Fruit fly (Drosophila melanogaster) whole organism, embryonic: Measurements from ENCODE around the gene CG31223.
A peak's percentile ranks its signal among the peaks of the same experiment; 100 is the strongest.

Source experiments
- Abd-B ChIP-seq: fragments of 200-800 bp; sonication (Bioruptor generic); optimal IDR thresholded peaks from 2 replicates; lab custom pipeline; 2018; ENCODE audit warnings: missing biosample characterization, mild to moderate bottlenecking, missing genetic modification characterization, moderate library complexity
- Awh ChIP-seq: fragments of 200-800 bp; sonication (Bioruptor generic); IDR thresholded peaks from 2 replicates; pipeline ENCODE4, ENCODE4 v1.3.6; 2022; ENCODE audit warnings: missing biosample characterization, missing genetic modification characterization
- B-H2 ChIP-seq: fragments of 200-800 bp; sonication (Bioruptor generic); optimal IDR thresholded peaks from 2 replicates; lab custom pipeline; 2018; ENCODE audit warnings: missing biosample characterization, mild to moderate bottlenecking, missing genetic modification characterization
- CG12236 ChIP-seq: fragments of 200-800 bp; sonication (Bioruptor generic); optimal IDR thresholded peaks from 2 replicates; lab custom pipeline; 2016; ENCODE audit warnings: missing biosample characterization, missing genetic modification characterization
- CG12391 ChIP-seq: fragments of 200-800 bp; sonication (Bioruptor generic); optimal IDR thresholded peaks from 3 replicates; lab custom pipeline; 2018; ENCODE audit warnings: missing biosample characterization, mild to moderate bottlenecking, missing genetic modification characterization, moderate library complexity
- CG13287 ChIP-seq: fragments of 200-800 bp; sonication (Bioruptor generic); IDR thresholded peaks from 2 replicates; pipeline ENCODE4 v1.3.6; 2022; ENCODE audit warnings: missing biosample characterization, missing genetic modification characterization; ENCODE audit not compliant: partially characterized antibody
- CG15011 ChIP-seq: fragments of 200-800 bp; sonication (Bioruptor generic); optimal IDR thresholded peaks from 3 replicates; lab custom pipeline; 2018; ENCODE audit warnings: missing biosample characterization, mild to moderate bottlenecking, missing genetic modification characterization
- CG15479 ChIP-seq: fragments of 200-800 bp; sonication (Bioruptor generic); optimal IDR thresholded peaks from 3 replicates; lab custom pipeline; 2019; ENCODE audit warnings: missing biosample characterization, mild to moderate bottlenecking, missing genetic modification characterization, moderate library complexity
- CG1603 ChIP-seq: fragments of 200-800 bp; sonication (Bioruptor generic); optimal IDR thresholded peaks from 2 replicates; lab custom pipeline; 2019; ENCODE audit warnings: missing biosample characterization, mild to moderate bottlenecking, missing genetic modification characterization, moderate library complexity
- CG1792 ChIP-seq: fragments of 200-800 bp; sonication (Bioruptor generic); optimal IDR thresholded peaks from 2 replicates; lab custom pipeline; 2016; ENCODE audit warnings: missing biosample characterization, missing genetic modification characterization
- CG18011 ChIP-seq: fragments of 200-800 bp; sonication (Bioruptor generic); optimal IDR thresholded peaks from 2 replicates; lab custom pipeline; 2017; ENCODE audit warnings: missing biosample characterization, missing genetic modification characterization, mild to moderate bottlenecking, moderate library complexity, missing genotype
- CG18619 ChIP-seq: fragments of 200-800 bp; sonication (Bioruptor generic); optimal IDR thresholded peaks from 3 replicates; lab custom pipeline; 2017; ENCODE audit warnings: missing biosample characterization, mild to moderate bottlenecking, missing genetic modification characterization
- CG2678 ChIP-seq: fragments of 200-800 bp; sonication (Bioruptor generic); optimal IDR thresholded peaks from 3 replicates; lab custom pipeline; 2019; ENCODE audit warnings: missing biosample characterization, mild to moderate bottlenecking, missing genetic modification characterization, moderate library complexity
- CG3163 ChIP-seq: fragments of 200-800 bp; sonication (Bioruptor generic); optimal IDR thresholded peaks from 3 replicates; lab custom pipeline; 2016; ENCODE audit warnings: missing biosample characterization, missing genetic modification characterization
- CG32772 ChIP-seq: fragments of 200-800 bp; sonication (Bioruptor generic); IDR thresholded peaks from 2 replicates; pipeline ENCODE4 v1.3.6; 2022; ENCODE audit warnings: missing biosample characterization, missing genetic modification characterization
- CG3281 ChIP-seq: fragments of 200-800 bp; sonication (Bioruptor generic); optimal IDR thresholded peaks from 3 replicates; lab custom pipeline; 2017; ENCODE audit warnings: missing biosample characterization, mild to moderate bottlenecking, missing genetic modification characterization
- CG4404 ChIP-seq: fragments of 200-800 bp; sonication (Bioruptor generic); IDR thresholded peaks from 2 replicates; pipeline ENCODE4 v1.3.6; 2022; ENCODE audit warnings: missing biosample characterization, missing genetic modification characterization
- CG6765 ChIP-seq: fragments of 200-800 bp; sonication (Bioruptor generic); optimal IDR thresholded peaks from 3 replicates; lab custom pipeline; 2017; ENCODE audit warnings: missing biosample characterization, mild to moderate bottlenecking, missing genetic modification characterization
- CG6854 ChIP-seq: fragments of 200-800 bp; sonication (Bioruptor generic); optimal IDR thresholded peaks from 3 replicates; lab custom pipeline; 2017; ENCODE audit warnings: missing biosample characterization, mild to moderate bottlenecking, missing genetic modification characterization
- CG7357 ChIP-seq: fragments of 200-800 bp; sonication (Bioruptor generic); IDR thresholded peaks from 3 replicates; pipeline ENCODE4 v1.3.6; 2022; ENCODE audit warnings: missing biosample characterization, missing genetic modification characterization
- CG8089 ChIP-seq: fragments of 200-800 bp; sonication (Bioruptor generic); optimal IDR thresholded peaks from 3 replicates; lab custom pipeline; 2016; ENCODE audit warnings: missing biosample characterization, missing genetic modification characterization
- CG9932 ChIP-seq: fragments of 200-800 bp; sonication (Bioruptor generic); IDR thresholded peaks from 2 replicates; pipeline ENCODE4 v1.3.6; 2022; ENCODE audit warnings: missing biosample characterization, missing genetic modification characterization
- CkIIα-i1 ChIP-seq: fragments of 200-800 bp; sonication (Bioruptor generic); IDR thresholded peaks from 2 replicates; pipeline ENCODE4 v1.3.6; 2022; ENCODE audit warnings: missing biosample characterization, missing genetic modification characterization
- Dad ChIP-seq: fragments of 200-800 bp; sonication (Bioruptor generic); optimal IDR thresholded peaks from 3 replicates; lab custom pipeline; 2016; ENCODE audit warnings: missing biosample characterization, missing genetic modification characterization
- Ets65A ChIP-seq: fragments of 200-800 bp; sonication (Bioruptor generic); peaks from one replicate; lab custom pipeline; 2016; ENCODE audit warnings: missing biosample characterization, missing genetic modification characterization
- HLH54F ChIP-seq: fragments of 200-800 bp; sonication (Bioruptor generic); optimal IDR thresholded peaks from 3 replicates; lab custom pipeline; 2016; ENCODE audit warnings: missing biosample characterization, missing genetic modification characterization
- HmgZ ChIP-seq: fragments of 200-800 bp; sonication (Bioruptor generic); optimal IDR thresholded peaks from 2 replicates; lab custom pipeline; 2018; ENCODE audit warnings: missing biosample characterization, mild to moderate bottlenecking, missing genetic modification characterization
- Mes4 ChIP-seq: fragments of 200-800 bp; sonication (Bioruptor generic); optimal IDR thresholded peaks from 2 replicates; lab custom pipeline; 2016; ENCODE audit warnings: missing biosample characterization, missing genetic modification characterization
- Oli ChIP-seq: fragments of 200-800 bp; sonication (Bioruptor generic); optimal IDR thresholded peaks from 2 replicates; lab custom pipeline; 2018; ENCODE audit warnings: missing biosample characterization, mild to moderate bottlenecking, missing genetic modification characterization, moderate library complexity
- Optix ChIP-seq: fragments of 200-800 bp; sonication (Bioruptor generic); IDR thresholded peaks from 3 replicates; pipeline ENCODE4 v1.3.6; 2022; ENCODE audit warnings: missing biosample characterization, missing genetic modification characterization
- Six4 ChIP-seq: fragments of 200-800 bp; sonication (Bioruptor generic); optimal IDR thresholded peaks from 2 replicates; lab custom pipeline; 2016; ENCODE audit warnings: missing biosample characterization, missing genetic modification characterization
- Sry-β ChIP-seq: fragments of 200-800 bp; sonication (Bioruptor generic); optimal IDR thresholded peaks from 2 replicates; lab custom pipeline; 2018; ENCODE audit warnings: missing biosample characterization, mild to moderate bottlenecking, missing genetic modification characterization, moderate library complexity
- TFAM ChIP-seq: fragments of 200-800 bp; sonication (Bioruptor generic); optimal IDR thresholded peaks from 2 replicates; lab custom pipeline; 2017; ENCODE audit warnings: missing biosample characterization, missing genetic modification characterization, inconsistent platforms
- dan ChIP-seq: fragments of 200-800 bp; sonication (Bioruptor generic); IDR thresholded peaks from 2 replicates; pipeline ENCODE4 v1.3.6; 2022; ENCODE audit warnings: missing biosample characterization, missing genetic modification characterization
- danr ChIP-seq: fragments of 200-800 bp; sonication (Bioruptor generic); IDR thresholded peaks from 2 replicates; pipeline ENCODE4 v1.3.6; 2022; ENCODE audit warnings: missing biosample characterization, missing genetic modification characterization
- esg ChIP-seq: fragments of 200-800 bp; sonication (Bioruptor generic); conservative IDR thresholded peaks from 2 replicates; pipeline ENCODE4 v1.3.6; 2022; ENCODE audit warnings: missing biosample characterization, missing genetic modification characterization
- ewg ChIP-seq: fragments of 200-800 bp; sonication (Bioruptor generic); optimal IDR thresholded peaks from 3 replicates; lab custom pipeline; 2017; ENCODE audit warnings: mild to moderate bottlenecking, missing biosample characterization, missing genetic modification reagents, missing genetic modification characterization
- fd102C ChIP-seq: fragments of 200-800 bp; sonication (Bioruptor generic); optimal IDR thresholded peaks from 2 replicates; lab custom pipeline; 2018; ENCODE audit warnings: missing biosample characterization, mild to moderate bottlenecking, missing genetic modification characterization, moderate library complexity
- ftz-f1 ChIP-seq: fragments of 200-800 bp; sonication (Bioruptor generic); optimal IDR thresholded peaks from 2 replicates; lab custom pipeline; 2016; ENCODE audit warnings: missing biosample characterization, missing genetic modification characterization
- gsb-n ChIP-seq: fragments of 200-800 bp; sonication (Bioruptor generic); optimal IDR thresholded peaks from 3 replicates; lab custom pipeline; 2018; ENCODE audit warnings: missing biosample characterization, mild to moderate bottlenecking, missing genetic modification characterization
- ham ChIP-seq: fragments of 200-800 bp; sonication (Bioruptor generic); IDR thresholded peaks from 2 replicates; pipeline ENCODE4 v1.3.6; 2022; ENCODE audit warnings: missing biosample characterization, missing genetic modification characterization
- hth ChIP-seq: fragments of >200 bp; optimal IDR thresholded peaks from 2 replicates; lab custom pipeline; 2017; ENCODE audit warnings: inconsistent platforms
- insv ChIP-seq, 2 experiments: fragments of 200-800 bp; sonication (Bioruptor generic); optimal IDR thresholded peaks; 3 replicates each; lab custom pipeline; 2016 to 2018; ENCODE audit warnings: missing biosample characterization in 2 of 2, missing genetic modification characterization in 2 of 2
- inv ChIP-seq: fragments of 200-800 bp; sonication (Bioruptor generic); IDR thresholded peaks from 2 replicates; pipeline ENCODE4 v1.3.6; 2022; ENCODE audit warnings: missing biosample characterization, missing genetic modification characterization; ENCODE audit not compliant: partially characterized antibody
- lola ChIP-seq, 3 experiments: fragments of >200 bp in 2 of 3; fragments of 200-800 bp in 1 of 3; sonication (Bioruptor generic) in 1 of 3; optimal IDR thresholded peaks; 2 replicates each; lab custom pipeline; 2017 to 2019; ENCODE audit warnings: missing biosample characterization in 3 of 3, missing genetic modification characterization in 3 of 3, mild to moderate bottlenecking in 1 of 3, moderate library complexity in 1 of 3
- maf-S ChIP-seq: fragments of 200-800 bp; sonication (Bioruptor generic); optimal IDR thresholded peaks from 2 replicates; lab custom pipeline; 2016; ENCODE audit warnings: missing biosample characterization, missing genetic modification characterization
- nmo ChIP-seq: fragments of 200-800 bp; sonication (Bioruptor generic); optimal IDR thresholded peaks from 2 replicates; lab custom pipeline; 2018; ENCODE audit warnings: missing biosample characterization, mild to moderate bottlenecking, missing genetic modification characterization, moderate library complexity
- sisA ChIP-seq: fragments of 200-800 bp; sonication (Bioruptor generic); IDR thresholded peaks from 2 replicates; pipeline ENCODE4 v1.3.6; 2022; ENCODE audit warnings: missing biosample characterization, missing genetic modification characterization
- tna ChIP-seq: fragments of 200-800 bp; sonication (Bioruptor generic); IDR thresholded peaks from 2 replicates; pipeline ENCODE4 v1.3.6; 2022; ENCODE audit warnings: missing biosample characterization, missing genetic modification characterization; ENCODE audit not compliant: partially characterized antibody
- z ChIP-seq: fragments of 200-800 bp; sonication (Bioruptor generic); IDR thresholded peaks from 3 replicates; pipeline ENCODE4 v1.3.6; 2022; ENCODE audit warnings: missing biosample characterization, missing genetic modification characterization

Gene CG31223

dm6 chr3R:20830153-20830695 is 703 bp upstream of the CG31223 start, which contains the start of gene Adss (continued):
- 0 out of 2 replicates have a peak, but pooled peaks have one; percentile 11 for TF ChIP-seq Awh (GFP tag; lab: Robert Waterston, UW)
- TF ChIP-seq CG1603 (tag; lab: Kevin White, UChicago), result peak; percentile 43
- no peak for TF ChIP-seq CG6854 (GFP tag; lab: Kevin White, UChicago)
- TF ChIP-seq CG13287 (GFP tag; lab: Robert Waterston, UW), result no peak; the same call in 1 of the 2 replicates
- TF ChIP-seq Six4 (GFP tag; lab: Kevin White, UChicago), result no peak
- TF ChIP-seq CG15479 (GFP tag; lab: Kevin White, UChicago), result peak; percentile 81
- no peak for TF ChIP-seq danr (GFP tag; lab: Robert Waterston, UW)
- no peak for TF ChIP-seq lola (GFP tag; optimal IDR thresholded peaks at IDR 0.05; lab: Kevin White, UChicago)
- TF ChIP-seq Optix (GFP tag; lab: Robert Waterston, UW), result no peak
- no peak for TF ChIP-seq hth (lab: Kevin White, UChicago)
- TF ChIP-seq CG3163 (GFP tag; lab: Kevin White, UChicago), result peak; percentile 37
- TF ChIP-seq dan (GFP tag; lab: Robert Waterston, UW), result no peak
- TF ChIP-seq CG12391 (tag; lab: Kevin White, UChicago), result peak; percentile 29
- peak; percentile 33 for TF ChIP-seq HmgZ (tag; lab: Kevin White, UChicago)
- peak; percentile 10; the same call in 1 of the 2 replicates for TF ChIP-seq CG9932
- TF ChIP-seq CG6765 (GFP tag; lab: Kevin White, UChicago), result peak; percentile 48
- no peak for TF ChIP-seq Sry-β (GFP tag; lab: Kevin White, UChicago)
- TF ChIP-seq maf-S (GFP tag; lab: Kevin White, UChicago), result peak; percentile 4
- no peak for TF ChIP-seq Ets65A (GFP tag; lab: Kevin White, UChicago)
- TF ChIP-seq sisA (GFP tag; lab: Robert Waterston, UW), result no peak
- TF ChIP-seq esg, result no peak
- TF ChIP-seq CkIIα-i1 (GFP tag; lab: Robert Waterston, UW), result no peak
- TF ChIP-seq tna (GFP tag; lab: Robert Waterston, UW), result no peak; the same call in 1 of the 2 replicates
- no peak for TF ChIP-seq fd102C (GFP tag; lab: Kevin White, UChicago)
- peak; percentile 54 for TF ChIP-seq ftz-f1
- no peak for TF ChIP-seq TFAM
- no peak for TF ChIP-seq CG12236 (GFP tag; lab: Kevin White, UChicago)
- no peak for TF ChIP-seq gsb-n (tag; lab: Kevin White, UChicago)
- no peak for TF ChIP-seq ham (GFP tag; lab: Robert Waterston, UW)
- TF ChIP-seq HLH54F, result no peak
- TF ChIP-seq z (GFP tag; lab: Robert Waterston, UW), result 0 out of 3 replicates have a peak, but pooled peaks have one; percentile 31
- TF ChIP-seq CG7357 (GFP tag; lab: Robert Waterston, UW), result no peak
- peak in 1 of 2 experiments; percentile 6 for TF ChIP-seq insv (GFP tag; optimal IDR thresholded peaks at IDR 0.05; lab: Kevin White, UChicago)
- TF ChIP-seq nmo (GFP tag; lab: Kevin White, UChicago), result peak; percentile 29
- TF ChIP-seq B-H2 (GFP tag; lab: Kevin White, UChicago), result peak; percentile 34
- TF ChIP-seq CG18011 (GFP tag; lab: Kevin White, UChicago), result no peak
- no peak for TF ChIP-seq Oli (tag; lab: Kevin White, UChicago)
- TF ChIP-seq CG2678 (tag; lab: Kevin White, UChicago), result no peak
- TF ChIP-seq Dad, result no peak
- no peak for TF ChIP-seq Mes4 (GFP tag; lab: Kevin White, UChicago)
- TF ChIP-seq Abd-B, result peak; percentile 47
- peak; percentile 11; the same call in 1 of the 2 replicates for TF ChIP-seq inv (GFP tag; lab: Robert Waterston, UW)
- no peak for TF ChIP-seq CG15011 (GFP tag; lab: Kevin White, UChicago)
- no peak for TF ChIP-seq CG32772
- no peak for TF ChIP-seq CG18619
- no peak for TF ChIP-seq CG1792 (GFP tag; lab: Kevin White, UChicago)
- TF ChIP-seq CG8089, result no peak
- TF ChIP-seq ewg (GFP tag; lab: Kevin White, UChicago), result peak; percentile 99
- TF ChIP-seq CG3281 (GFP tag; lab: Kevin White, UChicago), result peak; percentile 29
- no peak for TF ChIP-seq CG4404 (GFP tag; lab: Robert Waterston, UW)
